Worm (Caenorhabditis elegans): ENCODE data around the gene T22B7.22.

- TF ChIP-seq him-1 (tag; optimal IDR thresholded peaks at IDR 0.05), result no peak
- TF ChIP-seq W03F9.2 (tag; optimal IDR thresholded peaks at IDR 0.05), result no peak
Observed at ce11 chrX:5629941-5630340, 29.8 kb upstream of the T22B7.22 start, which contains the start of gene argn-1.

All from whole organism, L4/young adult.